Fruit fly (Drosophila melanogaster) whole organism, larva: ENCODE results near the gene out.

ENCODE experiments used
- noc ChIP-seq: fragments of 200-800 bp; sonication (Bioruptor generic); optimal IDR thresholded peaks from 3 replicates; lab custom pipeline; 2019; ENCODE audit warnings: missing biosample characterization, mild to moderate bottlenecking, missing genetic modification characterization, moderate library complexity

The out gene

dm6 chrX:19324576-19325353 is 2.9 kb upstream of the out start:
- TF ChIP-seq noc (tag; lab: Kevin White, UChicago), result peak; percentile 28

dm6 chrX:19323835-19324133 is 1.9 kb upstream of the out start:
- peak; percentile 96 for TF ChIP-seq noc (tag; lab: Kevin White, UChicago)

dm6 chrX:19322945-19323834 is 1.3 kb upstream of the out start:
- no peak for TF ChIP-seq noc (tag; lab: Kevin White, UChicago)

- TF ChIP-seq noc (tag; lab: Kevin White, UChicago), result no peak
Measured at dm6 chrX:19318924-19319323, 3.0 kb downstream of the out start.

dm6 chrX:19317058-19317767 is 4.7 kb downstream of the out start:
- TF ChIP-seq noc (tag; lab: Kevin White, UChicago), result peak; percentile 85

dm6 chrX:19316583-19316982 is 5.3 kb downstream of the out start:
- peak; percentile 46 for TF ChIP-seq noc (tag; lab: Kevin White, UChicago)

dm6 chrX:19315421-19316260 is 6.3 kb downstream of the out start:
- peak; percentile 38 for TF ChIP-seq noc (tag; lab: Kevin White, UChicago)

dm6 chrX:19314283-19315178 is 7.4 kb downstream of the out start:
- TF ChIP-seq noc (tag; lab: Kevin White, UChicago), result no peak

- TF ChIP-seq noc (tag; lab: Kevin White, UChicago), result no peak
Measured at dm6 chrX:19309648-19310047, 12.3 kb downstream of the out start.

dm6 chrX:19307810-19308456 is 14.0 kb downstream of the out start, which contains the start of gene CG8051:
Gene CG8051, minus strand, starts transcription at chrX:19307925.
- peak; percentile 67 for TF ChIP-seq noc (tag; lab: Kevin White, UChicago)

dm6 chrX:19306531-19306930 is 15.4 kb downstream of the out start:
- TF ChIP-seq noc (tag; lab: Kevin White, UChicago), result peak; percentile 52

dm6 chrX:19305172-19305571 is 16.7 kb downstream of the out start:
- TF ChIP-seq noc (tag; lab: Kevin White, UChicago), result no peak

dm6 chrX:19299367-19299766 is 22.5 kb downstream of the out start:
- TF ChIP-seq noc (tag; lab: Kevin White, UChicago), result no peak

dm6 chrX:19298785-19299114 is 23.2 kb downstream of the out start:
- no peak for TF ChIP-seq noc (tag; lab: Kevin White, UChicago)
